Worm (Caenorhabditis elegans): Measurements from ENCODE around the gene ldh-1.

Gene ldh-1

DNA sequence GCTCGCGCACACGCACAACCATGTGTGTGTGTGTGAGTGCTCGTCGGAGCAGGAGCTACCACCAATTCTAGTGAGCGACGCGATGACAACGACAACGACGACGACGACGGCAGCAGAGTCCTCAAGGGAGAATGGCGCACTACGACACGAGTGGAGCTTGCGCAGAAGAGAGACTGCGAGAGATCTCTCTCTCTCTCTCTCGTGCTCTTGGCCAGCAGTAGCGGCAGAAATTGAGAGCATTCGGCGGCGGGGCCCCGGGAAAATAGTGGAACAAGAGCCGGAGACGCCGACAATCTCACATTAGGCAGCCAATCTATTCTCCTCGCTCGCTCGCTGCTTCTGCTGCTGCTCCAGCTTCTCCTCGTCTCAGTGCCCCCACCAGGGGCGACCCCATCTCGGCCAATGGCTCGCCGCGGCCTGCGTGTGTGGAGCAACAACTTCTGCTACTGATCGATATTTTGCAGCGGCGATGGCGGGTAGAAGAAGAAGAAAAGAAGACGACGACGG, 22.8 kb downstream of the ldh-1 start (continued):
- TF ChIP-seq cebp-1 (GFP tag; IDR thresholded peaks at IDR 0.05) (no peak), cebp-1 (tag; optimal IDR thresholded peaks at IDR 0.05) (peak; percentile 69), attf-6 (GFP tag; IDR thresholded peaks at IDR 0.05) (no peak), let-607 (tag; optimal IDR thresholded peaks at IDR 0.05) (peak in 1 of 2 experiments; percentile 18), pbrm-1 (GFP tag; IDR thresholded peaks at IDR 0.05) (peak; percentile 51; the same call in 1 of the 2 replicates), lin-40 (tag; optimal IDR thresholded peaks at IDR 0.05) (peak; percentile 66), nhr-179 (tag; optimal IDR thresholded peaks at IDR 0.05) (no peak), nfya-1 (tag; optimal IDR thresholded peaks at IDR 0.05; ENCODE audit: borderline replicate concordance, insufficient read depth) (no peak), rcor-1 (GFP tag; IDR thresholded peaks at IDR 0.05) (0 out of 2 replicates have a peak, but pooled peaks have one; percentile 35), lin-35 (GFP tag; optimal IDR thresholded peaks at IDR 0.05) (peak in 1 of 3 experiments; percentile 41), ceh-40 (GFP tag; IDR thresholded peaks at IDR 0.05) (no peak), K12H6.12 (tag; optimal IDR thresholded peaks at IDR 0.05) (peak; percentile 78), F55B11.4 (tag; optimal IDR thresholded peaks at IDR 0.05; ENCODE audit: borderline replicate concordance, insufficient read depth) (no peak), F39B2.1 (GFP tag; IDR thresholded peaks at IDR 0.05) (no peak), chd-7 (tag; optimal IDR thresholded peaks at IDR 0.05) (peak; percentile 40), nhr-90 (tag; optimal IDR thresholded peaks at IDR 0.05) (peak; percentile 8), madf-10 (tag; optimal IDR thresholded peaks at IDR 0.05) (peak; percentile 57), B0035.1 (tag; optimal IDR thresholded peaks at IDR 0.05) (peak; percentile 54), ztf-3 (GFP tag; optimal IDR thresholded peaks at IDR 0.05) (no peak), hmg-1.2 (GFP tag; IDR thresholded peaks at IDR 0.05) (peak; percentile 39), ceh-100 (GFP tag; IDR thresholded peaks at IDR 0.05) (peak; percentile 36; the same call in 1 of the 2 replicates), bed-2 (GFP tag; IDR thresholded peaks at IDR 0.05) (peak; percentile 23; the same call in 1 of the 2 replicates), ZK185.1 (tag; optimal IDR thresholded peaks at IDR 0.05; ENCODE audit: poor library complexity, severe bottlenecking) (peak; percentile 48), nfyb-1 (GFP tag; IDR thresholded peaks at IDR 0.05) (0 out of 2 replicates have a peak, but pooled peaks have one; percentile 24), K11D2.4 (GFP tag; IDR thresholded peaks at IDR 0.05) (0 out of 2 replicates have a peak, but pooled peaks have one; percentile 37), F37B4.10 (GFP tag; IDR thresholded peaks at IDR 0.05) (0 out of 2 replicates have a peak, but pooled peaks have one; percentile 48), Y79H2A.3 (GFP tag; conservative IDR thresholded peaks at IDR 0.05) (no peak; the same call in 1 of the 2 replicates), F10E7.11 (tag; optimal IDR thresholded peaks at IDR 0.05) (peak; percentile 35), ceh-27 (GFP tag; optimal IDR thresholded peaks at IDR 0.05) (peak; percentile 8), T26A5.8 (tag; optimal IDR thresholded peaks at IDR 0.05) (no peak), nfya-2 (GFP tag; IDR thresholded peaks at IDR 0.05) (no peak), egrh-3 (GFP tag; IDR thresholded peaks at IDR 0.05) (peak; percentile 94), gei-17 (GFP tag; optimal IDR thresholded peaks at IDR 0.05) (peak; percentile 33), F52B5.7 (tag; optimal IDR thresholded peaks at IDR 0.05) (peak; percentile 60), ama-1 (optimal IDR thresholded peaks at IDR 0.05) (no peak), ama-1 (GFP tag; optimal IDR thresholded peaks at IDR 0.05) (no peak), snpc-4 (GFP tag; optimal IDR thresholded peaks at IDR 0.05) (no peak), snpc-4 (tag; optimal IDR thresholded peaks at IDR 0.05) (peak in 1 of 4 experiments; percentile 45), snpc-1.3 (tag; optimal IDR thresholded peaks at IDR 0.05; ENCODE audit: insufficient read depth) (no peak), zim-3 (tag; optimal IDR thresholded peaks at IDR 0.05) (peak; percentile 72), zfh-2 (GFP tag; conservative IDR thresholded peaks at IDR 0.05) (peak; percentile 99), Y56A3A.18 (GFP tag; IDR thresholded peaks at IDR 0.05) (no peak), atf-7 (tag; optimal IDR thresholded peaks at IDR 0.05) (peak; percentile 45), efl-1 (GFP tag; optimal IDR thresholded peaks at IDR 0.05) (no peak)
